Fruit fly (Drosophila melanogaster): Measurements from ENCODE around the gene CG34263.

CG34263 gene

DNA sequence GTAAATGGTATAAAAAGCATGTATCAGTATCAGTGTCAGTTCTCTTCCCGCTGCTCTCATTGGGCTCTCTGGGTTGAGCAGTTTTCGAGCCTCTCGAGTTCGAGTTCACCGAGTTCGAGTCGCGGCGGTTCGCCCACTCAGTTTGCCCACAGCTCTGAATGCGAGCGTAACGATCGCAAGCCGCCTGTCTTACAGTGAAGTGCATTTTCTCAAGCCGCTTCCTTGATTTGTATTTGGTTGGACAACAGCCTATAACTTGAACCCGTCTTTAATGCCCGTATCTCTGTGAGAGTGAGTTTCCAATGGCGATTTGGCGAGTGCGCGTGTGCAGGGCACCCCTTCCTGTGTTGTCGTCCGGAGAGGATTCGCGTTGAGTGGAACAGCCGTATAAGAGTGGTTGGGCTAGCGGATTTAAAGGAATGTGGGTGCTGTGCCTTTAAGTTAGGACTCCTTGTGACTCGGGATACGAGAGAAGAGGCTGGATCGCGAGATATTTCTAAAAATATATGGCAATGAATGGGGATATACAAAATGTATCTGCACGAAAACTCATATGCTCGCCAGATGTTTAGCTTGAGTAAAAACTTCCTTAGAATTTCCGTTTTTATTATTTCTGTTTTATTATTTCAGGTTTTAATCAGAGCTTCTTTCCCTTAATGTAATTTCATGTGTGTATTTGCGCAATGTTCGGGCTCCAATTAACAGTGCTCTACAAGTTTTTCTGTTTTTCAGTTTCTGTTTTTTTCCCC is 6.0 kb upstream of the CG34263 start (continued):
- no peak for TF ChIP-seq CG1024 (GFP tag; IDR thresholded peaks at IDR 0.05)
- TF ChIP-seq Asciz (GFP tag; optimal IDR thresholded peaks at IDR 0.05) = no peak
- 0 out of 2 replicates have a peak, but pooled peaks have one; percentile 22 for TF ChIP-seq inv (GFP tag; IDR thresholded peaks at IDR 0.05; ENCODE audit: partially characterized antibody)
- no peak for TF ChIP-seq CG3838 (GFP tag; optimal IDR thresholded peaks at IDR 0.05)
- TF ChIP-seq so (GFP tag; IDR thresholded peaks at IDR 0.05) = peak; percentile 26; the same call in 1 of the 3 replicates
- TF ChIP-seq Meics (GFP tag; optimal IDR thresholded peaks at IDR 0.05) = no peak
- no peak for TF ChIP-seq zen (tag; optimal IDR thresholded peaks at IDR 0.05)
- no peak for TF ChIP-seq maf-S (GFP tag; optimal IDR thresholded peaks at IDR 0.05)
- TF ChIP-seq CG6254 (GFP tag; optimal IDR thresholded peaks at IDR 0.05) = no peak
- no peak for TF ChIP-seq CG6813 (GFP tag; optimal IDR thresholded peaks at IDR 0.05)
- no peak for TF ChIP-seq CG18599 (GFP tag; optimal IDR thresholded peaks at IDR 0.05)
- TF ChIP-seq dysf (GFP tag; IDR thresholded peaks at IDR 0.05) = no peak
- TF ChIP-seq CG31388 (GFP tag; optimal IDR thresholded peaks at IDR 0.05) = no peak
- no peak for TF ChIP-seq hkb (optimal IDR thresholded peaks at IDR 0.05)
- TF ChIP-seq hkb (GFP tag; IDR thresholded peaks at IDR 0.05) = no peak; the same call in 1 of the 2 replicates
- no peak for TF ChIP-seq peb (GFP tag; IDR thresholded peaks at IDR 0.05)
- no peak for TF ChIP-seq CG11696 (GFP tag; IDR thresholded peaks at IDR 0.05)
- TF ChIP-seq Rfx (GFP tag; IDR thresholded peaks at IDR 0.05) = peak; percentile 30; the same call in 1 of the 2 replicates
- no peak for TF ChIP-seq gfzf (GFP tag; optimal IDR thresholded peaks at IDR 0.05)
- no peak for TF ChIP-seq CG7786 (GFP tag; optimal IDR thresholded peaks at IDR 0.05)
- no peak for TF ChIP-seq oc (tag; optimal IDR thresholded peaks at IDR 0.05)
- no peak for TF ChIP-seq unpg (GFP tag; optimal IDR thresholded peaks at IDR 0.05)
- TF ChIP-seq ap (GFP tag; IDR thresholded peaks at IDR 0.05) = no peak
- TF ChIP-seq CG4328 (GFP tag; optimal IDR thresholded peaks at IDR 0.05) = no peak
- TF ChIP-seq CG7963 (GFP tag; IDR thresholded peaks at IDR 0.05; ENCODE audit: partially characterized antibody) = no peak
- no peak for TF ChIP-seq dm (GFP tag; optimal IDR thresholded peaks at IDR 0.05)
- TF ChIP-seq CG12219 (GFP tag; optimal IDR thresholded peaks at IDR 0.05) = no peak
- no peak for TF ChIP-seq Abd-B (GFP tag; optimal IDR thresholded peaks at IDR 0.05)
- peak; percentile 64; the same call in 1 of the 2 replicates for TF ChIP-seq ato (GFP tag; IDR thresholded peaks at IDR 0.05; ENCODE audit: partially characterized antibody)
- TF ChIP-seq CG8478 (optimal IDR thresholded peaks at IDR 0.05) = no peak
- no peak for TF ChIP-seq gt (GFP tag; IDR thresholded peaks at IDR 0.05)
- no peak for TF ChIP-seq Ets65A (GFP tag)
- TF ChIP-seq Fer1 (GFP tag; optimal IDR thresholded peaks at IDR 0.05) = no peak
- TF ChIP-seq CG6175 (GFP tag; IDR thresholded peaks at IDR 0.05) = no peak
- no peak for TF ChIP-seq jigr1 (GFP tag; IDR thresholded peaks at IDR 0.05)
- no peak for TF ChIP-seq CG3065 (GFP tag; optimal IDR thresholded peaks at IDR 0.05)
- no peak for TF ChIP-seq CG17802 (tag; optimal IDR thresholded peaks at IDR 0.05)
- TF ChIP-seq kay (GFP tag; optimal IDR thresholded peaks at IDR 0.05) = no peak
- TF ChIP-seq ase (GFP tag; IDR thresholded peaks at IDR 0.05) = no peak
- TF ChIP-seq CG5953 (GFP tag; IDR thresholded peaks at IDR 0.05) = peak; percentile 42; the same call in 1 of the 2 replicates
- TF ChIP-seq CG10543 (GFP tag; optimal IDR thresholded peaks at IDR 0.05) = no peak
- TF ChIP-seq pfk (GFP tag; optimal IDR thresholded peaks at IDR 0.05) = no peak
- TF ChIP-seq al (GFP tag; IDR thresholded peaks at IDR 0.05) = no peak
- TF ChIP-seq GATAe (GFP tag; conservative IDR thresholded peaks at IDR 0.05) = no peak
- no peak for TF ChIP-seq Antp (GFP tag; optimal IDR thresholded peaks at IDR 0.05)
- no peak for TF ChIP-seq CG3995 (GFP tag; optimal IDR thresholded peaks at IDR 0.05)
- no peak; the same call in 1 of the 2 replicates for TF ChIP-seq CG32532 (GFP tag; IDR thresholded peaks at IDR 0.05)
- no peak for TF ChIP-seq tio (GFP tag; optimal IDR thresholded peaks at IDR 0.05)
- TF ChIP-seq Poxn (GFP tag; IDR thresholded peaks at IDR 0.05) = no peak
- no peak for TF ChIP-seq Sry-β (GFP tag; optimal IDR thresholded peaks at IDR 0.05)
- no peak for TF ChIP-seq Myb (GFP tag; optimal IDR thresholded peaks at IDR 0.05)

Data from whole organism, embryonic.